Worm (Caenorhabditis elegans): ENCODE data around the gene C05D12.5.

ce11 chrII:11417999-11418398 is 16.0 kb upstream of the C05D12.5 start, which contains the start of gene C05D12.2:
- TF ChIP-seq cog-1 (tag; optimal IDR thresholded peaks at IDR 0.05): no peak
- no peak for TF ChIP-seq flt-1 (GFP tag; IDR thresholded peaks at IDR 0.05)
- TF ChIP-seq ref-1 (GFP tag; conservative IDR thresholded peaks at IDR 0.05): no peak
- no peak for TF ChIP-seq ztf-29 (GFP tag; IDR thresholded peaks at IDR 0.05)
